Worm (Caenorhabditis elegans): ENCODE measurements around the gene dylt-3.

dylt-3 gene

ce11 chrII:8209476-8209875 is 27.9 kb downstream of the dylt-3 start, which contains the start of gene M110.8:
Gene M110.8 (minus strand): TSS chrII:8209576.
- TF ChIP-seq aptf-3 (GFP tag; IDR thresholded peaks at IDR 0.05) (no peak), let-607 (tag; optimal IDR thresholded peaks at IDR 0.05) (no peak)

- TF ChIP-seq bed-2 (GFP tag; IDR thresholded peaks at IDR 0.05) (no peak), B0019.2 (GFP tag; conservative IDR thresholded peaks at IDR 0.05) (no peak), F57C9.4 (tag; optimal IDR thresholded peaks at IDR 0.05) (no peak), nhr-179 (tag; optimal IDR thresholded peaks at IDR 0.05) (no peak), F52B5.7 (tag; optimal IDR thresholded peaks at IDR 0.05) (no peak), Y56A3A.18 (GFP tag; IDR thresholded peaks at IDR 0.05) (no peak), C06A6.2 (GFP tag; conservative IDR thresholded peaks at IDR 0.05) (no peak), efl-1 (GFP tag; optimal IDR thresholded peaks at IDR 0.05) (no peak), cebp-2 (GFP tag; IDR thresholded peaks at IDR 0.05) (no peak), aptf-2 (GFP tag; conservative IDR thresholded peaks at IDR 0.05) (no peak), mcd-1 (GFP tag; IDR thresholded peaks at IDR 0.05) (no peak), ceh-100 (GFP tag; IDR thresholded peaks at IDR 0.05) (no peak), pha-4 (tag; optimal IDR thresholded peaks at IDR 0.05) (no peak), nfya-2 (GFP tag; IDR thresholded peaks at IDR 0.05) (no peak), F57A8.1 (GFP tag; optimal IDR thresholded peaks at IDR 0.05) (no peak), fkh-3 (tag; optimal IDR thresholded peaks at IDR 0.05) (no peak)
Observed at ce11 chrII:8212680-8213079, 31.1 kb downstream of the dylt-3 start, which contains the start of gene twk-3. Gene twk-3 (minus strand): TSS chrII:8212780.

ce11 chrII:8214367-8214766 is 32.8 kb downstream of the dylt-3 start, which contains the start of gene M110.10:
Gene M110.10 (minus strand): TSS chrII:8214467.
- no peak for TF ChIP-seq T07F8.4 (tag; optimal IDR thresholded peaks at IDR 0.05)
- TF ChIP-seq sdz-38 (tag; optimal IDR thresholded peaks at IDR 0.05), result no peak
- TF ChIP-seq gei-17 (GFP tag; optimal IDR thresholded peaks at IDR 0.05), result no peak
- TF ChIP-seq ceh-100 (GFP tag; IDR thresholded peaks at IDR 0.05), result no peak
- no peak for TF ChIP-seq F39B2.1 (GFP tag; IDR thresholded peaks at IDR 0.05)
- TF ChIP-seq ceh-40 (GFP tag; IDR thresholded peaks at IDR 0.05), result no peak
- TF ChIP-seq pbrm-1 (GFP tag; IDR thresholded peaks at IDR 0.05), result no peak
- no peak for TF ChIP-seq nhr-179 (tag; optimal IDR thresholded peaks at IDR 0.05)
- no peak for TF ChIP-seq rec-8 (tag; optimal IDR thresholded peaks at IDR 0.05)
- TF ChIP-seq F49E8.2 (tag; optimal IDR thresholded peaks at IDR 0.05; ENCODE audit: insufficient read depth), result no peak
- TF ChIP-seq ztf-3 (GFP tag; optimal IDR thresholded peaks at IDR 0.05), result no peak
- no peak for TF ChIP-seq ets-4 (GFP tag; optimal IDR thresholded peaks at IDR 0.05)

ce11 chrII:8216433-8216832 is 34.9 kb downstream of the dylt-3 start, which contains the start of gene M110.3:
Gene M110.3 (minus strand): TSS chrII:8216616.
- TF ChIP-seq ceh-91 (GFP tag; IDR thresholded peaks at IDR 0.05) (no peak), bed-2 (GFP tag; IDR thresholded peaks at IDR 0.05) (no peak), mxl-1 (tag; optimal IDR thresholded peaks at IDR 0.05) (no peak), dox-1 (GFP tag; IDR thresholded peaks at IDR 0.05) (no peak), ceh-58 (GFP tag; IDR thresholded peaks at IDR 0.05) (no peak), K11D2.4 (GFP tag; IDR thresholded peaks at IDR 0.05) (no peak), mcd-1 (GFP tag; IDR thresholded peaks at IDR 0.05) (no peak), snpc-3.4 (tag; optimal IDR thresholded peaks at IDR 0.05) (peak; percentile 36), pha-4 (tag; optimal IDR thresholded peaks at IDR 0.05) (no peak), lin-54 (GFP tag; optimal IDR thresholded peaks at IDR 0.05) (no peak), sdz-38 (tag; optimal IDR thresholded peaks at IDR 0.05) (no peak), lsl-1 (GFP tag; optimal IDR thresholded peaks at IDR 0.05) (peak; percentile 33), ceh-40 (GFP tag; IDR thresholded peaks at IDR 0.05) (no peak), F52B5.7 (tag; optimal IDR thresholded peaks at IDR 0.05) (no peak), hmg-20 (GFP tag; IDR thresholded peaks at IDR 0.05) (no peak), tlf-1 (GFP tag; optimal IDR thresholded peaks at IDR 0.05) (no peak), die-1 (tag; optimal IDR thresholded peaks at IDR 0.05) (no peak), snpc-1.1 (tag; optimal IDR thresholded peaks at IDR 0.05; ENCODE audit: insufficient read depth) (no peak), let-526 (GFP tag; IDR thresholded peaks at IDR 0.05) (no peak), F37B4.10 (GFP tag; IDR thresholded peaks at IDR 0.05) (no peak), athp-1 (tag; optimal IDR thresholded peaks at IDR 0.05) (no peak), F33H1.4 (GFP tag; IDR thresholded peaks at IDR 0.05) (peak; percentile 73)

Data from whole organism, young adult.